Worm (Caenorhabditis elegans): ENCODE data around the gene ZC449.4.

The ZC449.4 gene

ce11 chrX:5004940-5005339 is 28.8 kb downstream of the ZC449.4 start, which contains the start of gene hsd-2:
Gene hsd-2 (plus strand): TSS chrX:5005240.
- TF ChIP-seq ceh-83 (GFP tag; optimal IDR thresholded peaks at IDR 0.05) (no peak), tbx-8 (GFP tag; optimal IDR thresholded peaks at IDR 0.05) (no peak), cnd-1 (tag; optimal IDR thresholded peaks at IDR 0.05) (no peak), nhr-28 (tag; optimal IDR thresholded peaks at IDR 0.05) (no peak), sem-2 (GFP tag; optimal IDR thresholded peaks at IDR 0.05) (no peak), lsy-2 (tag; optimal IDR thresholded peaks at IDR 0.05) (no peak), nhr-2 (tag; optimal IDR thresholded peaks at IDR 0.05) (no peak), sptf-1 (tag; optimal IDR thresholded peaks at IDR 0.05) (no peak), nhr-237 (tag; optimal IDR thresholded peaks at IDR 0.05) (no peak), M03D4.4 (tag; optimal IDR thresholded peaks at IDR 0.05) (no peak), lin-13 (tag; optimal IDR thresholded peaks at IDR 0.05) (no peak), unc-39 (tag; optimal IDR thresholded peaks at IDR 0.05) (no peak), hlh-1 (tag; optimal IDR thresholded peaks at IDR 0.05) (no peak), ham-2 (GFP tag; optimal IDR thresholded peaks at IDR 0.05) (no peak), ces-1 (GFP tag; optimal IDR thresholded peaks at IDR 0.05) (no peak), ztf-11 (tag; optimal IDR thresholded peaks at IDR 0.05) (no peak), lin-32 (GFP tag; optimal IDR thresholded peaks at IDR 0.05) (no peak), nhr-12 (tag; optimal IDR thresholded peaks at IDR 0.05) (no peak)

DNA sequence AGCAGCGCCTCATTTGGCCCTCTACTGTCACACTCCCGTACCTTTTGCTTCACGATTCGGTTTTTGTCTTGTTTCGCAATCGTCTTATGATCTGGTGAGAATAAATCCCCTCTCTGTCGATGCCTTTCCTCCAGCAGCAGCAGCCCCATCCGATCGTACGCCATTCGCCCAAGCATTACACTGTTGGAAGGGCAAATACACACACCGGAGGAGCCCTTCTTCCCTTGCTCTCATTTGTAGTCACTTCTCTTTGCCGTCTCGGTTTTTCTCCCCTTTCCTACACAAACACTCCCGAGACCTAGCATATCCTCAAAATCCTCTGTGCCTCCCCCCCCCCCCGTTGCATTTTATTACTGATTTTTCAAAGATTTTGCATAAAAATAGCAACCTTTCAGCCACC is 34.9 kb downstream of the ZC449.4 start, which contains the start of gene set-30:
Gene set-30 (plus strand): TSS at position 396 of the 400 bp plus-strand sequence.
- TF ChIP-seq cnd-1 (tag; optimal IDR thresholded peaks at IDR 0.05) (peak; percentile 7), unc-120 (tag; optimal IDR thresholded peaks at IDR 0.05; ENCODE audit: poor library complexity, severe bottlenecking) (peak; percentile 50), flh-1 (GFP tag; optimal IDR thresholded peaks at IDR 0.05) (no peak), blmp-1 (tag; optimal IDR thresholded peaks at IDR 0.05) (no peak), drap-1 (GFP tag; optimal IDR thresholded peaks at IDR 0.05) (peak; percentile 4), hlh-1 (tag; optimal IDR thresholded peaks at IDR 0.05) (peak; percentile 71), mab-5 (tag; optimal IDR thresholded peaks at IDR 0.05) (no peak), ceh-43 (GFP tag; optimal IDR thresholded peaks at IDR 0.05) (no peak), M03D4.4 (tag; optimal IDR thresholded peaks at IDR 0.05) (peak; percentile 28)

ce11 chrX:4997548-4998087 is 36.1 kb downstream of the ZC449.4 start, which contains the start of gene ZC8.6:
Gene ZC8.6 (minus strand): TSS chrX:4997598.
- TF ChIP-seq snpc-4 (tag; optimal IDR thresholded peaks at IDR 0.05), result no peak
- peak; percentile 58 for TF ChIP-seq nhr-2 (tag; optimal IDR thresholded peaks at IDR 0.05)
- TF ChIP-seq lin-13 (tag; optimal IDR thresholded peaks at IDR 0.05), result peak; percentile 10
- peak; percentile 54 for TF ChIP-seq mep-1 (tag; optimal IDR thresholded peaks at IDR 0.05)

- no peak for TF ChIP-seq drap-1 (GFP tag; optimal IDR thresholded peaks at IDR 0.05)
- TF ChIP-seq pha-4 (tag; optimal IDR thresholded peaks at IDR 0.05), result no peak
- TF ChIP-seq zip-8 (tag; optimal IDR thresholded peaks at IDR 0.05), result no peak
- no peak for TF ChIP-seq flh-1 (GFP tag; optimal IDR thresholded peaks at IDR 0.05)
- no peak for TF ChIP-seq elt-1 (tag; optimal IDR thresholded peaks at IDR 0.05; ENCODE audit: borderline replicate concordance, insufficient read depth)
- no peak for TF ChIP-seq ceh-83 (GFP tag; optimal IDR thresholded peaks at IDR 0.05)
- TF ChIP-seq M03D4.4 (tag; optimal IDR thresholded peaks at IDR 0.05), result no peak
- TF ChIP-seq sptf-1 (tag; optimal IDR thresholded peaks at IDR 0.05), result no peak
- TF ChIP-seq mab-5 (tag; optimal IDR thresholded peaks at IDR 0.05), result no peak
- TF ChIP-seq ham-2 (GFP tag; optimal IDR thresholded peaks at IDR 0.05), result no peak
- no peak for TF ChIP-seq tbx-8 (GFP tag; optimal IDR thresholded peaks at IDR 0.05)
- TF ChIP-seq ceh-43 (GFP tag; optimal IDR thresholded peaks at IDR 0.05), result no peak
- TF ChIP-seq sem-2 (GFP tag; optimal IDR thresholded peaks at IDR 0.05), result no peak
- no peak for TF ChIP-seq ztf-11 (tag; optimal IDR thresholded peaks at IDR 0.05)
- TF ChIP-seq snpc-4 (tag; optimal IDR thresholded peaks at IDR 0.05), result no peak
Measured at ce11 chrX:4992523-4992922, 41.2 kb downstream of the ZC449.4 start.

DNA sequence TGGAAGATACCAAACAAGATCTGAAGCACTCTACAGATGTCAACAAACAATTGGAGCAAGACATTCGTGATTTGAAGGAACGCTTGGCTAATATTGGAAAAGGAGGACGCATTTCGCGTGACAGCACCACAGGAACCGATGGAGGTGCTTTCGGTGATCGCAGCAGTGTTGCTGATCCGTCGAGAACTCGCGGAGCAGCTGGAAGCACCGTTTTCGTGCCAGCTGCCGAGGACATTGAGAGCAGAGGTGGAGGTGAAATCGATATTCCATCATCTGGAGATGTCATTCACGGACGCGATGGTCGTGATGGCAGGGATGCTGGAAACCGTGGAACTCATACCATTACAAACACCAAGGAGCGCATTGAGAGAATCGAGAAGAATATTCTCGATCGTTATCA is 46.2 kb downstream of the ZC449.4 start:
- no peak for TF ChIP-seq nhr-76 (tag; optimal IDR thresholded peaks at IDR 0.05)
- no peak for TF ChIP-seq nhr-237 (tag; optimal IDR thresholded peaks at IDR 0.05)
- no peak for TF ChIP-seq snpc-4 (tag; optimal IDR thresholded peaks at IDR 0.05)
- TF ChIP-seq zip-8 (tag; optimal IDR thresholded peaks at IDR 0.05), result no peak
- no peak for TF ChIP-seq flh-1 (GFP tag; optimal IDR thresholded peaks at IDR 0.05)
- TF ChIP-seq cnd-1 (tag; optimal IDR thresholded peaks at IDR 0.05), result no peak
- no peak for TF ChIP-seq nhr-2 (tag; optimal IDR thresholded peaks at IDR 0.05)
- no peak for TF ChIP-seq unc-62 (GFP tag; optimal IDR thresholded peaks at IDR 0.05)
- TF ChIP-seq mls-2 (tag; optimal IDR thresholded peaks at IDR 0.05), result no peak
- no peak for TF ChIP-seq sem-2 (GFP tag; optimal IDR thresholded peaks at IDR 0.05)
- no peak for TF ChIP-seq lsy-2 (tag; optimal IDR thresholded peaks at IDR 0.05)
- no peak for TF ChIP-seq M03D4.4 (tag; optimal IDR thresholded peaks at IDR 0.05)
- no peak for TF ChIP-seq ceh-43 (GFP tag; optimal IDR thresholded peaks at IDR 0.05)
- TF ChIP-seq sptf-1 (tag; optimal IDR thresholded peaks at IDR 0.05), result no peak
- no peak for TF ChIP-seq ces-1 (GFP tag; optimal IDR thresholded peaks at IDR 0.05)
- TF ChIP-seq bed-3 (GFP tag; optimal IDR thresholded peaks at IDR 0.05), result no peak
- TF ChIP-seq ceh-83 (GFP tag; optimal IDR thresholded peaks at IDR 0.05), result no peak
- no peak for TF ChIP-seq hlh-1 (tag; optimal IDR thresholded peaks at IDR 0.05)
- no peak for TF ChIP-seq elt-3 (tag; optimal IDR thresholded peaks at IDR 0.05)
- TF ChIP-seq drap-1 (GFP tag; optimal IDR thresholded peaks at IDR 0.05), result no peak

Measured in whole organism, mixed stage, embryonic.